Worm (Caenorhabditis elegans): ENCODE results near the gene C29A12.6.

Gene C29A12.6

ce11 chrV:10834682-10835219, 12.2 kb upstream of the C29A12.6 start:
- no peak for TF ChIP-seq dao-5 (tag; optimal IDR thresholded peaks at IDR 0.05)
- no peak for TF ChIP-seq W03F9.2 (tag; optimal IDR thresholded peaks at IDR 0.05)
- no peak for TF ChIP-seq him-1 (tag; optimal IDR thresholded peaks at IDR 0.05)

ce11 chrV:10838204-10838603, 8.8 kb upstream of the C29A12.6 start:
- TF ChIP-seq W03F9.2 (tag; optimal IDR thresholded peaks at IDR 0.05) (no peak), him-1 (tag; optimal IDR thresholded peaks at IDR 0.05) (no peak), dao-5 (tag; optimal IDR thresholded peaks at IDR 0.05) (no peak)

ce11 chrV:10839398-10839797, 7.6 kb upstream of the C29A12.6 start:
- no peak for TF ChIP-seq him-1 (tag; optimal IDR thresholded peaks at IDR 0.05)

ce11 chrV:10854197-10854596, 7.2 kb downstream of the C29A12.6 start:
- no peak for TF ChIP-seq W03F9.2 (tag; optimal IDR thresholded peaks at IDR 0.05)
- no peak for TF ChIP-seq dao-5 (tag; optimal IDR thresholded peaks at IDR 0.05)
- TF ChIP-seq him-1 (tag; optimal IDR thresholded peaks at IDR 0.05) = no peak

- TF ChIP-seq dao-5 (tag; optimal IDR thresholded peaks at IDR 0.05) = no peak
- no peak for TF ChIP-seq him-1 (tag; optimal IDR thresholded peaks at IDR 0.05)
- no peak for TF ChIP-seq W03F9.2 (tag; optimal IDR thresholded peaks at IDR 0.05)
Measured at ce11 chrV:10855363-10855762, 8.4 kb downstream of the C29A12.6 start.

- TF ChIP-seq dao-5 (tag; optimal IDR thresholded peaks at IDR 0.05) (no peak), W03F9.2 (tag; optimal IDR thresholded peaks at IDR 0.05) (no peak), him-1 (tag; optimal IDR thresholded peaks at IDR 0.05) (no peak)
Measured at ce11 chrV:10856901-10857637, 10.1 kb downstream of the C29A12.6 start.

ce11 chrV:10858340-10858739, 11.3 kb downstream of the C29A12.6 start:
- TF ChIP-seq W03F9.2 (tag; optimal IDR thresholded peaks at IDR 0.05) (peak; percentile 5), dao-5 (tag; optimal IDR thresholded peaks at IDR 0.05) (no peak), him-1 (tag; optimal IDR thresholded peaks at IDR 0.05) (peak; percentile 62)

ce11 chrV:10859048-10859637, 12.2 kb downstream of the C29A12.6 start:
- TF ChIP-seq him-1 (tag; optimal IDR thresholded peaks at IDR 0.05) (no peak), W03F9.2 (tag; optimal IDR thresholded peaks at IDR 0.05) (no peak), dao-5 (tag; optimal IDR thresholded peaks at IDR 0.05) (no peak)

- TF ChIP-seq dao-5 (tag; optimal IDR thresholded peaks at IDR 0.05) = no peak
- TF ChIP-seq him-1 (tag; optimal IDR thresholded peaks at IDR 0.05) = no peak
- TF ChIP-seq W03F9.2 (tag; optimal IDR thresholded peaks at IDR 0.05) = no peak
Measured at ce11 chrV:10859775-10860174, 12.8 kb downstream of the C29A12.6 start.

- TF ChIP-seq him-1 (tag; optimal IDR thresholded peaks at IDR 0.05) = no peak
- no peak for TF ChIP-seq dao-5 (tag; optimal IDR thresholded peaks at IDR 0.05)
- no peak for TF ChIP-seq W03F9.2 (tag; optimal IDR thresholded peaks at IDR 0.05)
Measured at ce11 chrV:10860526-10861037, 13.6 kb downstream of the C29A12.6 start.

ce11 chrV:10861611-10862262, 14.7 kb downstream of the C29A12.6 start:
- TF ChIP-seq W03F9.2 (tag; optimal IDR thresholded peaks at IDR 0.05) = no peak
- no peak for TF ChIP-seq dao-5 (tag; optimal IDR thresholded peaks at IDR 0.05)
- TF ChIP-seq him-1 (tag; optimal IDR thresholded peaks at IDR 0.05) = no peak

ce11 chrV:10862457-10863097, 15.6 kb downstream of the C29A12.6 start:
- TF ChIP-seq dao-5 (tag; optimal IDR thresholded peaks at IDR 0.05) (no peak), W03F9.2 (tag; optimal IDR thresholded peaks at IDR 0.05) (no peak)

ce11 chrV:10865599-10865998, 18.6 kb downstream of the C29A12.6 start, which contains the start of gene saeg-1:
saeg-1 (minus strand) TSS chrV:10865699.
- no peak for TF ChIP-seq W03F9.2 (tag; optimal IDR thresholded peaks at IDR 0.05)
- no peak for TF ChIP-seq dao-5 (tag; optimal IDR thresholded peaks at IDR 0.05)
- TF ChIP-seq him-1 (tag; optimal IDR thresholded peaks at IDR 0.05) = no peak
